Worm (Caenorhabditis elegans): Measurements from ENCODE around the gene K08H2.3.

- TF ChIP-seq ama-1 (optimal IDR thresholded peaks at IDR 0.05) (no peak), fkh-10 (GFP tag; optimal IDR thresholded peaks at IDR 0.05) (no peak), nhr-11 (tag; optimal IDR thresholded peaks at IDR 0.05) (no peak)
Observed at ce11 chrX:13202312-13202711, 34.9 kb upstream of the K08H2.3 start.
